Fruit fly (Drosophila melanogaster) whole organism, prepupa: ENCODE results near the gene Pkcdelta.

ENCODE experiments used
- CG10631 ChIP-seq: fragments of 200-800 bp; sonication (Bioruptor generic); optimal IDR thresholded peaks from 2 replicates; lab custom pipeline; 2016; ENCODE audit warnings: missing biosample characterization, missing genetic modification characterization
- CG10669 ChIP-seq: fragments of 200-800 bp; sonication (Bioruptor generic); optimal IDR thresholded peaks from 3 replicates; lab custom pipeline; 2018; ENCODE audit warnings: missing biosample characterization, mild to moderate bottlenecking, missing genetic modification characterization, moderate library complexity
- CG11294 ChIP-seq: fragments of 200-800 bp; sonication (Bioruptor generic); IDR thresholded peaks from 2 replicates; pipeline ENCODE4 v1.3.6; 2022; ENCODE audit warnings: missing biosample characterization, missing genetic modification characterization
- CG11902 ChIP-seq: fragments of 200-800 bp; sonication (Bioruptor generic); optimal IDR thresholded peaks from 3 replicates; lab custom pipeline; 2016; ENCODE audit warnings: missing biosample characterization, missing genetic modification characterization
- CG15336 ChIP-seq: fragments of 200-800 bp; sonication (Bioruptor generic); IDR thresholded peaks from 2 replicates; pipeline ENCODE4 v1.3.6; 2022; ENCODE audit warnings: missing biosample characterization, missing genetic modification characterization
- CG1621 ChIP-seq: fragments of 200-800 bp; sonication (Bioruptor generic); optimal IDR thresholded peaks from 3 replicates; lab custom pipeline; 2018; ENCODE audit warnings: missing biosample characterization, mild to moderate bottlenecking, missing genetic modification characterization
- CG3032 ChIP-seq: fragments of 200-800 bp; optimal IDR thresholded peaks from 2 replicates; lab custom pipeline; 2019; ENCODE audit warnings: missing biosample characterization, mild to moderate bottlenecking, missing genetic modification characterization, moderate library complexity
- CG31627 ChIP-seq: fragments of 200-800 bp; sonication (Bioruptor generic); optimal IDR thresholded peaks from 3 replicates; lab custom pipeline; 2016; ENCODE audit warnings: missing biosample characterization, missing genetic modification characterization
- CG32006 ChIP-seq: fragments of 200-800 bp; sonication (Bioruptor generic); optimal IDR thresholded peaks from 3 replicates; lab custom pipeline; 2017; ENCODE audit warnings: missing biosample characterization, mild to moderate bottlenecking, missing genetic modification characterization
- CG4318 ChIP-seq: fragments of 200-800 bp; sonication (Bioruptor generic); optimal IDR thresholded peaks from 3 replicates; lab custom pipeline; 2017; ENCODE audit warnings: missing biosample characterization, mild to moderate bottlenecking, missing genetic modification characterization
- CG6163 ChIP-seq: fragments of 200-800 bp; sonication (Bioruptor generic); IDR thresholded peaks from 3 replicates; pipeline ENCODE4 v1.3.6; 2022; ENCODE audit warnings: missing biosample characterization, missing genetic modification characterization
- CG6808 ChIP-seq: fragments of 200-800 bp; sonication (Bioruptor generic); optimal IDR thresholded peaks from 3 replicates; lab custom pipeline; 2017; ENCODE audit warnings: missing biosample characterization, missing genetic modification characterization, mild to moderate bottlenecking, moderate library complexity, missing genetic modification reagents
- CG6854 ChIP-seq: fragments of 200-800 bp; sonication (Bioruptor generic); optimal IDR thresholded peaks from 2 replicates; lab custom pipeline; 2017; ENCODE audit warnings: missing biosample characterization, mild to moderate bottlenecking, missing genetic modification characterization
- CG7368 ChIP-seq: fragments of 200-800 bp; sonication (Bioruptor generic); optimal IDR thresholded peaks from 3 replicates; lab custom pipeline; 2016; ENCODE audit warnings: missing biosample characterization, missing genetic modification characterization
- CG8632 ChIP-seq: fragments of 200-800 bp; sonication (Bioruptor generic); optimal IDR thresholded peaks from 3 replicates; lab custom pipeline; 2016; ENCODE audit warnings: missing biosample characterization, missing genetic modification characterization
- Eip75B ChIP-seq: fragments of 200-800 bp; sonication (Bioruptor generic); optimal IDR thresholded peaks from 3 replicates; lab custom pipeline; 2016; ENCODE audit warnings: missing biosample characterization, missing genetic modification characterization
- Eip78C ChIP-seq: fragments of 200-800 bp; sonication (Bioruptor generic); peaks from one replicate; lab custom pipeline; 2016; ENCODE audit warnings: missing biosample characterization, missing genetic modification characterization
- Ets96B ChIP-seq: fragments of 200-800 bp; optimal IDR thresholded peaks from 2 replicates; lab custom pipeline; 2019; ENCODE audit warnings: missing biosample characterization, mild to moderate bottlenecking, missing genetic modification characterization, moderate library complexity
- Hr38 ChIP-seq: sonication (Bioruptor generic); optimal IDR thresholded peaks from 2 replicates; lab custom pipeline; 2016; ENCODE audit warnings: missing biosample characterization, missing genetic modification characterization
- Hr39 ChIP-seq: fragments of 200-800 bp; sonication (Bioruptor generic); optimal IDR thresholded peaks from 2 replicates; lab custom pipeline; 2016; ENCODE audit warnings: missing biosample characterization, missing genetic modification characterization
- Hr4 ChIP-seq: fragments of 200-800 bp; sonication (Bioruptor generic); optimal IDR thresholded peaks from 3 replicates; lab custom pipeline; 2016; ENCODE audit warnings: missing biosample characterization, missing genetic modification characterization
- Met ChIP-seq: fragments of 200-800 bp; sonication (Bioruptor generic); optimal IDR thresholded peaks from 3 replicates; lab custom pipeline; 2016; ENCODE audit warnings: missing biosample characterization, missing genetic modification characterization
- OdsH ChIP-seq: fragments of 200-800 bp; sonication (Bioruptor generic); optimal IDR thresholded peaks from 3 replicates; lab custom pipeline; 2016; ENCODE audit warnings: missing biosample characterization, missing genetic modification characterization
- Smox ChIP-seq: fragments of 200-800 bp; sonication (Bioruptor generic); optimal IDR thresholded peaks from 3 replicates; lab custom pipeline; 2016; ENCODE audit warnings: missing biosample characterization, missing genetic modification characterization
- Sox14 ChIP-seq: fragments of 200-800 bp; sonication (Bioruptor generic); optimal IDR thresholded peaks from 3 replicates; lab custom pipeline; 2016; ENCODE audit warnings: missing biosample characterization, missing genetic modification characterization
- Sox15 ChIP-seq: fragments of 200-800 bp; sonication (Bioruptor generic); optimal IDR thresholded peaks from 3 replicates; lab custom pipeline; 2016; ENCODE audit warnings: missing biosample characterization, missing genetic modification characterization
- achi ChIP-seq: fragments of 200-800 bp; sonication (Bioruptor generic); optimal IDR thresholded peaks from 3 replicates; lab custom pipeline; 2016; ENCODE audit warnings: missing biosample characterization, missing genetic modification characterization
- acj6 ChIP-seq: fragments of 200-800 bp; sonication (Bioruptor generic); optimal IDR thresholded peaks from 3 replicates; lab custom pipeline; 2016; ENCODE audit warnings: missing biosample characterization, missing genetic modification characterization
- cyc ChIP-seq: fragments of 200-800 bp; sonication (Bioruptor generic); optimal IDR thresholded peaks from 3 replicates; lab custom pipeline; 2016; ENCODE audit warnings: missing biosample characterization, missing genetic modification characterization
- eg ChIP-seq: fragments of 200-800 bp; sonication (Bioruptor generic); IDR thresholded peaks from 3 replicates; pipeline ENCODE4 v1.3.6; 2022; ENCODE audit warnings: missing biosample characterization, missing genetic modification characterization
- esn ChIP-seq: fragments of 200-800 bp; sonication (Bioruptor generic); optimal IDR thresholded peaks from 2 replicates; lab custom pipeline; 2016; ENCODE audit warnings: missing biosample characterization, mild to moderate bottlenecking, missing genetic modification characterization, moderate library complexity
- fd59A ChIP-seq: fragments of 200-800 bp; sonication (Bioruptor generic); optimal IDR thresholded peaks from 2 replicates; lab custom pipeline; 2017; ENCODE audit warnings: missing biosample characterization, mild to moderate bottlenecking, missing genetic modification characterization, missing genetic modification reagents
- fkh ChIP-seq: fragments of 200-800 bp; sonication (Bioruptor generic); optimal IDR thresholded peaks from 3 replicates; lab custom pipeline; 2017; ENCODE audit warnings: missing biosample characterization, mild to moderate bottlenecking, missing genetic modification characterization, moderate library complexity
- net ChIP-seq: fragments of 200-800 bp; sonication (Bioruptor generic); optimal IDR thresholded peaks from 3 replicates; lab custom pipeline; 2016; ENCODE audit warnings: missing biosample characterization, missing genetic modification characterization
- salr ChIP-seq, 2 experiments: fragments of 200-800 bp; sonication (Bioruptor generic); optimal IDR thresholded peaks; 3 replicates each; lab custom pipeline; 2016 to 2018; ENCODE audit warnings: missing biosample characterization in 2 of 2, missing genetic modification characterization in 2 of 2, mild to moderate bottlenecking in 1 of 2
- svp ChIP-seq: fragments of 200-800 bp; sonication (Bioruptor generic); peaks from one replicate; lab custom pipeline; 2016; ENCODE audit warnings: missing biosample characterization, missing genetic modification characterization
- topi ChIP-seq: fragments of 200-800 bp; sonication (Bioruptor generic); optimal IDR thresholded peaks from 3 replicates; lab custom pipeline; 2016; ENCODE audit warnings: missing biosample characterization, missing genetic modification characterization

The Pkcdelta gene

dm6 chrX:12473953-12474468 is 42.0 kb downstream of the Pkcdelta start (continued):
- TF ChIP-seq esn (GFP tag; lab: Kevin White, UChicago) (peak; percentile 48), CG1621 (tag; lab: Kevin White, UChicago) (no peak), Met (peak; percentile 39), CG3032 (peak; percentile 1), Hr4 (GFP tag; lab: Kevin White, UChicago) (peak; percentile 6), fkh (GFP tag; lab: Kevin White, UChicago) (peak; percentile 96), Eip78C (peak; percentile 69), Hr38 (GFP tag; lab: Kevin White, UChicago) (no peak), Smox (peak; percentile 7), Sox15 (GFP tag; lab: Kevin White, UChicago) (no peak), eg (0 out of 3 replicates have a peak, but pooled peaks have one; percentile 27), CG6854 (GFP tag; lab: Kevin White, UChicago) (no peak), acj6 (GFP tag; lab: Kevin White, UChicago) (peak; percentile 30), CG15336 (peak; percentile 70), CG31627 (GFP tag; lab: Kevin White, UChicago) (no peak)

dm6 chrX:12480282-12480681 is 48.3 kb downstream of the Pkcdelta start:
- TF ChIP-seq CG15336 (0 out of 2 replicates have a peak, but pooled peaks have one; percentile 26), topi (GFP tag; lab: Kevin White, UChicago) (no peak), fkh (GFP tag; lab: Kevin White, UChicago) (peak; percentile 74), achi (no peak)

- TF ChIP-seq CG7368 (GFP tag; lab: Kevin White, UChicago) (no peak), fd59A (GFP tag; lab: Kevin White, UChicago) (no peak), net (GFP tag; lab: Kevin White, UChicago) (no peak), achi (no peak), cyc (no peak), CG15336 (no peak), fkh (GFP tag; lab: Kevin White, UChicago) (no peak), Eip75B (GFP tag; lab: Kevin White, UChicago) (no peak)
Measured at dm6 chrX:12486294-12487020, 54.4 kb downstream of the Pkcdelta start, which contains the start of gene Cpr11A. TSS of gene Cpr11A (plus strand) at chrX:12486970.

dm6 chrX:12487485-12487884 is 55.5 kb downstream of the Pkcdelta start:
- TF ChIP-seq CG4318 (no peak), Ets96B (tag; lab: Kevin White, UChicago) (no peak)

dm6 chrX:12489991-12490390 is 58.0 kb downstream of the Pkcdelta start, which contains the start of gene Lsp1alpha:
TSS of gene Lsp1alpha (plus strand) at chrX:12490291.
- TF ChIP-seq Hr4 (GFP tag; lab: Kevin White, UChicago) (no peak), CG11294 (no peak), CG11902 (GFP tag; lab: Kevin White, UChicago) (no peak), svp (GFP tag; lab: Kevin White, UChicago) (peak; percentile 85)

dm6 chrX:12496497-12496896 is 64.5 kb downstream of the Pkcdelta start, which contains the start of gene Mks1:
TSS of gene Mks1 (minus strand) at chrX:12496597.
- TF ChIP-seq svp (GFP tag; lab: Kevin White, UChicago), result no peak

dm6 chrX:12496930-12497329 is 64.9 kb downstream of the Pkcdelta start, which contains the start of gene mdu:
TSS of gene mdu (plus strand) at chrX:12497188.
- TF ChIP-seq Hr39 (peak; percentile 40), OdsH (peak; percentile 10), Smox (peak; percentile 36), fd59A (GFP tag; lab: Kevin White, UChicago) (no peak), Hr4 (GFP tag; lab: Kevin White, UChicago) (peak; percentile 26), CG10669 (no peak), CG6808 (GFP tag; lab: Kevin White, UChicago) (peak; percentile 13), CG8632 (GFP tag; lab: Kevin White, UChicago) (peak; percentile 11), CG32006 (GFP tag; lab: Kevin White, UChicago) (peak; percentile 46), CG11294 (no peak), CG6163 (GFP tag; lab: Robert Waterston, UW) (peak; percentile 54; the same call in 1 of the 3 replicates), CG11902 (GFP tag; lab: Kevin White, UChicago) (no peak), Sox14 (GFP tag; lab: Kevin White, UChicago) (peak; percentile 10), CG31627 (GFP tag; lab: Kevin White, UChicago) (peak; percentile 42), salr (GFP tag; optimal IDR thresholded peaks at IDR 0.05; lab: Kevin White, UChicago) (no peak), Sox15 (GFP tag; lab: Kevin White, UChicago) (peak; percentile 7), svp (GFP tag; lab: Kevin White, UChicago) (no peak), CG10631 (GFP tag; lab: Kevin White, UChicago) (peak; percentile 9), CG3032 (peak; percentile 47), cyc (peak; percentile 12)
